Worm (Caenorhabditis elegans) whole organism, young adult: ENCODE results near the gene cdc-14.

ENCODE experiments used
- attf-3 ChIP-seq: fragments of 200-800 bp; sonication (Bioruptor generic); conservative IDR thresholded peaks from 2 replicates; pipeline ENCODE4 v1.3.6; 2022; ENCODE audit warnings: missing genetic modification reagents, missing genetic modification characterization, missing compliant biosample characterization
- attf-5 ChIP-seq: fragments of 200-800 bp; sonication (Bioruptor generic); optimal IDR thresholded peaks from 2 replicates; lab custom pipeline; 2018; ENCODE audit warnings: mild to moderate bottlenecking, missing genetic modification characterization, missing compliant biosample characterization
- mel-28 ChIP-seq: sonication (generic microtip); optimal IDR thresholded peaks from 2 replicates; lab custom pipeline; 2016; ENCODE audit warnings: borderline replicate concordance, mild to moderate bottlenecking, missing genetic modification characterization, missing compliant biosample characterization
- pha-4 ChIP-seq: fragments of 150-350 bp; sonication (generic microtip); optimal IDR thresholded peaks from 2 replicates; lab custom pipeline; 2014; ENCODE audit warnings: missing biosample characterization, missing genetic modification reagents, missing genetic modification characterization
- ztf-25 ChIP-seq: fragments of 200-800 bp; sonication (Bioruptor generic); IDR thresholded peaks from 2 replicates; pipeline ENCODE4 v1.3.6; 2022; ENCODE audit warnings: missing genetic modification reagents, missing genetic modification characterization, missing compliant biosample characterization

DNA sequence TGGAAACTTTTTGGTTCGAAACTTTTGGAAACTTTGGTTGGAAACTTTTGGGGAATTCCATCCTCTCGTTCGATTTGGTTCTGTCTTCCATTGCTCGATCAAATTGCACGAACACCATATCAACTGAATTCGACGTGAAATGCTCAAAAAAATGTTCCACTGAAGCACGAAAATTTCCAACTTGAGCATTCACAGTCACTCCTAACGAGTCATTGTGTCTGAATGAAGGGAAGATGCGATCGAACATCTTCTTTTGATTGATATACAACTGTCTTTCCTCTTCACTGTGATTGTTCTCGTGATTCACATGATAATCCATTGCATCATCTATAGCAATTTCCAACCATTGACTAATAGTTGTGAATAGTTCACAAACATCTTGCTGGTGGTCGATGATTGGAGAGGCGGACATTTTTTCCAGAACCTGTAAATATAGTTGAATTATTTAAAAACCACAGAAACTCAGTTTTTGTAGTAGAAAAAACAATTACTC, 35.1 kb upstream of the cdc-14 start, which contains the start of gene F59E12.15:
- TF ChIP-seq attf-3 (GFP tag; lab: Robert Waterston, UW) = no peak
- no peak for TF ChIP-seq ztf-25
- no peak for TF ChIP-seq mel-28
- no peak for TF ChIP-seq attf-5 (GFP tag; lab: Kevin White, UChicago)
- no peak for TF ChIP-seq pha-4 (tag; lab: Kevin White, UChicago)
